Worm (Caenorhabditis elegans) whole organism, L4/young adult: Measurements from ENCODE around the gene cpg-1.

Source experiments
- dao-5 ChIP-seq: sonication (generic microtip); optimal IDR thresholded peaks from 2 replicates; lab custom pipeline; 2016; ENCODE audit warnings: missing genotype, missing genetic modification characterization, moderate library complexity, missing compliant biosample characterization
- him-1 ChIP-seq: sonication (generic microtip); optimal IDR thresholded peaks from 2 replicates; lab custom pipeline; 2016; ENCODE audit warnings: missing genotype, missing genetic modification reagents, missing genetic modification characterization, missing compliant biosample characterization

- TF ChIP-seq him-1 (tag; lab: Kevin White, UChicago), result no peak
- no peak for TF ChIP-seq dao-5 (tag; lab: Kevin White, UChicago)
Measured at ce11 chrIII:4496085-4496484, 6.9 kb downstream of the cpg-1 start.
